Worm (Caenorhabditis elegans) whole organism, young adult: ENCODE results near the gene T15B7.8.

Source experiments
- B0336.3 ChIP-seq: fragments of 200-800 bp; sonication (Bioruptor generic); IDR thresholded peaks from 2 replicates; pipeline ENCODE4 v1.3.6; 2022; ENCODE audit warnings: missing genetic modification characterization, missing compliant biosample characterization
- C17E4.6 ChIP-seq: fragments of 200-800 bp; sonication (Bioruptor generic); IDR thresholded peaks from 2 replicates; pipeline ENCODE4 v1.3.6; 2022; ENCODE audit warnings: missing genetic modification reagents, missing genetic modification characterization, missing compliant biosample characterization
- F10E7.11 ChIP-seq: sonication (generic microtip); optimal IDR thresholded peaks from 2 replicates; lab custom pipeline; 2017; ENCODE audit warnings: mild to moderate bottlenecking, missing genetic modification characterization, moderate library complexity, missing compliant biosample characterization
- F57A8.1 ChIP-seq: fragments of 200-800 bp; sonication (Bioruptor generic); optimal IDR thresholded peaks from 2 replicates; lab custom pipeline; 2018; ENCODE audit warnings: mild to moderate bottlenecking, missing genetic modification characterization, moderate library complexity, missing compliant biosample characterization
- F57C9.4 ChIP-seq: sonication (generic microtip); optimal IDR thresholded peaks from 2 replicates; lab custom pipeline; 2017; ENCODE audit warnings: mild to moderate bottlenecking, missing genetic modification characterization, missing compliant biosample characterization
- K11D2.4 ChIP-seq: fragments of 200-800 bp; sonication (Bioruptor generic); IDR thresholded peaks from 2 replicates; pipeline ENCODE4 v1.3.6; 2022; ENCODE audit warnings: missing genetic modification reagents, missing genetic modification characterization, missing compliant biosample characterization
- Y67H2A.10 ChIP-seq: fragments of 200-800 bp; sonication (Bioruptor generic); conservative IDR thresholded peaks from 2 replicates; pipeline ENCODE4 v1.3.6; 2022; ENCODE audit warnings: missing genetic modification reagents, missing genetic modification characterization, missing compliant biosample characterization
- cebp-1 ChIP-seq, 2 experiments: fragments of 200-800 bp in 1 of 2; sonication (Bioruptor generic) in 1 of 2; sonication (generic microtip) in 1 of 2; IDR thresholded peaks in 1 of 2; optimal IDR thresholded peaks in 1 of 2; 2 replicates each; pipeline versions ENCODE4 v1.3.6 to Lab custom; 2017 to 2022; ENCODE audit warnings: missing compliant biosample characterization in 2 of 2, missing genetic modification characterization in 2 of 2, mild to moderate bottlenecking in 1 of 2, missing genetic modification reagents in 1 of 2, moderate library complexity in 1 of 2
- ceh-27 ChIP-seq: fragments of 200-800 bp; sonication (Bioruptor generic); optimal IDR thresholded peaks from 2 replicates; lab custom pipeline; 2018; ENCODE audit warnings: mild to moderate bottlenecking, missing genetic modification characterization, moderate library complexity, missing compliant biosample characterization
- ceh-58 ChIP-seq: fragments of 200-800 bp; sonication (Bioruptor generic); IDR thresholded peaks from 2 replicates; pipeline ENCODE4 v1.3.6; 2022; ENCODE audit warnings: missing genetic modification characterization, missing compliant biosample characterization
- dox-1 ChIP-seq: fragments of 200-800 bp; sonication (Bioruptor generic); IDR thresholded peaks from 2 replicates; pipeline ENCODE4 v1.3.6; 2022; ENCODE audit warnings: missing genetic modification reagents, missing genetic modification characterization, missing compliant biosample characterization
- efl-1 ChIP-seq: fragments of 150-350 bp; optimal IDR thresholded peaks from 2 replicates; lab custom pipeline; 2014; ENCODE audit warnings: missing biosample characterization, missing genetic modification reagents, missing genetic modification characterization
- ekl-4 ChIP-seq: fragments of 200-800 bp; sonication (Bioruptor generic); IDR thresholded peaks from 2 replicates; pipeline ENCODE4 v1.3.6; 2022; ENCODE audit warnings: missing genetic modification reagents, missing genetic modification characterization, missing compliant biosample characterization
- ets-4 ChIP-seq: fragments of 200-800 bp; sonication (Bioruptor generic); optimal IDR thresholded peaks from 2 replicates; lab custom pipeline; 2018; ENCODE audit warnings: mild to moderate bottlenecking, missing genetic modification characterization, missing compliant biosample characterization
- him-1 ChIP-seq: sonication (generic microtip); optimal IDR thresholded peaks from 2 replicates; lab custom pipeline; 2016; ENCODE audit warnings: missing genotype, missing genetic modification reagents, missing genetic modification characterization, missing compliant biosample characterization
- hlh-12 ChIP-seq: sonication (generic microtip); optimal IDR thresholded peaks from 2 replicates; lab custom pipeline; 2016; ENCODE audit warnings: missing genetic modification characterization, missing compliant biosample characterization
- hsf-1 ChIP-seq: fragments of 200-800 bp; sonication (Bioruptor generic); IDR thresholded peaks from 2 replicates; pipeline ENCODE4 v1.3.6; 2022; ENCODE audit warnings: missing genetic modification reagents, missing genetic modification characterization, missing compliant biosample characterization
- lag-1 ChIP-seq: fragments of 200-800 bp; sonication (Bioruptor generic); IDR thresholded peaks from 2 replicates; pipeline ENCODE4 v1.3.6; 2022; ENCODE audit warnings: missing genetic modification reagents, missing genetic modification characterization, missing compliant biosample characterization
- let-607 ChIP-seq, 2 experiments: fragments of 200-800 bp in 1 of 2; sonication (Bioruptor generic) in 1 of 2; sonication (generic microtip) in 1 of 2; optimal IDR thresholded peaks; 2 replicates each; lab custom pipeline; 2016 to 2018; ENCODE audit warnings: mild to moderate bottlenecking in 2 of 2, missing compliant biosample characterization in 2 of 2, missing genetic modification characterization in 2 of 2, moderate library complexity in 2 of 2, missing genotype in 1 of 2
- lin-40 ChIP-seq: sonication (generic microtip); optimal IDR thresholded peaks from 2 replicates; lab custom pipeline; 2016; ENCODE audit warnings: missing genetic modification characterization, mild to moderate bottlenecking, missing compliant biosample characterization, missing genotype, missing genetic modification reagents
- nfya-1 ChIP-seq: sonication (generic microtip); optimal IDR thresholded peaks from 2 replicates; lab custom pipeline; 2017; ENCODE audit warnings: antibody characterized with exemption, missing compliant biosample characterization, missing genetic modification characterization, borderline replicate concordance; ENCODE audit not compliant: insufficient read depth
- nfya-2 ChIP-seq: fragments of 200-800 bp; sonication (Bioruptor generic); IDR thresholded peaks from 2 replicates; pipeline ENCODE4 v1.3.6; 2022; ENCODE audit warnings: missing genetic modification reagents, missing genetic modification characterization, missing compliant biosample characterization
- nfyb-1 ChIP-seq: fragments of 200-800 bp; sonication (Bioruptor generic); IDR thresholded peaks from 2 replicates; pipeline ENCODE4 v1.3.6; 2022; ENCODE audit warnings: missing genetic modification reagents, missing genetic modification characterization, missing compliant biosample characterization
- nhr-179 ChIP-seq: sonication (generic microtip); optimal IDR thresholded peaks from 2 replicates; lab custom pipeline; 2016; ENCODE audit warnings: mild to moderate bottlenecking, missing genetic modification characterization, missing compliant biosample characterization
- nhr-80 ChIP-seq: sonication (generic microtip); optimal IDR thresholded peaks from 2 replicates; lab custom pipeline; 2016; ENCODE audit warnings: missing genetic modification characterization, missing compliant biosample characterization
- nhr-90 ChIP-seq: sonication (generic microtip); optimal IDR thresholded peaks from 2 replicates; lab custom pipeline; 2016; ENCODE audit warnings: missing genotype, mild to moderate bottlenecking, missing genetic modification characterization, missing compliant biosample characterization
- rpc-1 ChIP-seq, 2 experiments: fragments of 150-350 bp in 1 of 2; sonication (generic microtip) in 1 of 2; optimal IDR thresholded peaks; 2 replicates each; lab custom pipeline; 2014 to 2018; ENCODE audit warnings: missing biosample characterization in 1 of 2, missing genetic modification characterization in 1 of 2, missing genetic modification reagents in 1 of 2, missing genotype in 1 of 2
- snpc-1.3 ChIP-seq: sonication (generic microtip); optimal IDR thresholded peaks from 2 replicates; lab custom pipeline; 2017; ENCODE audit warnings: missing genetic modification characterization, mild to moderate bottlenecking, missing compliant biosample characterization, antibody characterized with exemption, moderate library complexity, missing genotype, missing genetic modification reagents; ENCODE audit not compliant: insufficient read depth
- snpc-3.4 ChIP-seq: sonication (generic microtip); optimal IDR thresholded peaks from 2 replicates; lab custom pipeline; 2017; ENCODE audit warnings: missing genetic modification characterization, mild to moderate bottlenecking, missing compliant biosample characterization, antibody characterized with exemption, moderate library complexity, missing genotype, missing genetic modification reagents
- tbx-9 ChIP-seq: sonication (generic microtip); optimal IDR thresholded peaks from 2 replicates; lab custom pipeline; 2016; ENCODE audit warnings: borderline replicate concordance, missing genetic modification characterization, inconsistent platforms, missing compliant biosample characterization
- zim-3 ChIP-seq: sonication (generic microtip); optimal IDR thresholded peaks from 2 replicates; lab custom pipeline; 2017; ENCODE audit warnings: mild to moderate bottlenecking, missing genetic modification characterization, moderate library complexity, missing compliant biosample characterization
- ztf-18 ChIP-seq: sonication (generic microtip); optimal IDR thresholded peaks from 2 replicates; lab custom pipeline; 2016; ENCODE audit warnings: missing genotype, mild to moderate bottlenecking, missing genetic modification characterization, missing compliant biosample characterization
- ztf-22 ChIP-seq: fragments of 200-800 bp; sonication (Bioruptor generic); optimal IDR thresholded peaks from 2 replicates; lab custom pipeline; 2018; ENCODE audit warnings: mild to moderate bottlenecking, missing genetic modification characterization, moderate library complexity, missing compliant biosample characterization
- ztf-25 ChIP-seq: fragments of 200-800 bp; sonication (Bioruptor generic); IDR thresholded peaks from 2 replicates; pipeline ENCODE4 v1.3.6; 2022; ENCODE audit warnings: missing genetic modification reagents, missing genetic modification characterization, missing compliant biosample characterization
- ztf-26 ChIP-seq: sonication (generic microtip); optimal IDR thresholded peaks from 2 replicates; lab custom pipeline; 2017; ENCODE audit warnings: missing genetic modification characterization, missing compliant biosample characterization
- ztf-28 ChIP-seq: fragments of 200-800 bp; sonication (Bioruptor generic); IDR thresholded peaks from 2 replicates; pipeline ENCODE4 v1.3.6; 2022; ENCODE audit warnings: missing genetic modification reagents, missing genetic modification characterization, missing compliant biosample characterization
- ztf-6 ChIP-seq: fragments of 200-800 bp; sonication (Bioruptor generic); IDR thresholded peaks from 2 replicates; pipeline ENCODE4 v1.3.6; 2022; ENCODE audit warnings: missing genetic modification reagents, missing genetic modification characterization, missing compliant biosample characterization

T15B7.8 gene

DNA sequence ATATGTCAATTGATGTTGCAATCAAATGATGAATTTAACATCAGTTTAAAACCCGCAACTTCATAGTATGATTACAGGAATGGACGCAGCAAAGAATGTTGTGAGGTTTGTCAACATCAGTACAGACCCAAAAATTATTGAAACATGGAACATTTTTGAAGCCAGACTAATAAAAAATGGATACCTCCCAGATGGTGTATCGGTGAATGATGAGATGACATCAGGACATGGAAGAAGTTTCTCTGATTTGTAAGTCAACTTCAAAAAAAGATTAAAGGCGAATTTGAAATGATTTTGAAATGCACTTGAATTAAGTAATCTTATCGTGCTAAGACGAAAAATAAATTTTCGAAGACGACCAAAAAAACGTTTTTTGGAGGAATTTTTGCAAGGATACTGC lies 7.7 kb upstream of the T15B7.8 start:
- TF ChIP-seq ztf-25 (GFP tag; lab: Robert Waterston, UW): no peak
- TF ChIP-seq efl-1 (GFP tag; lab: Kevin White, UChicago): no peak
- TF ChIP-seq rpc-1 (optimal IDR thresholded peaks at IDR 0.05; lab: Kevin White, UChicago): no peak
- TF ChIP-seq rpc-1 (tag; optimal IDR thresholded peaks at IDR 0.05; lab: Kevin White, UChicago): no peak

DNA sequence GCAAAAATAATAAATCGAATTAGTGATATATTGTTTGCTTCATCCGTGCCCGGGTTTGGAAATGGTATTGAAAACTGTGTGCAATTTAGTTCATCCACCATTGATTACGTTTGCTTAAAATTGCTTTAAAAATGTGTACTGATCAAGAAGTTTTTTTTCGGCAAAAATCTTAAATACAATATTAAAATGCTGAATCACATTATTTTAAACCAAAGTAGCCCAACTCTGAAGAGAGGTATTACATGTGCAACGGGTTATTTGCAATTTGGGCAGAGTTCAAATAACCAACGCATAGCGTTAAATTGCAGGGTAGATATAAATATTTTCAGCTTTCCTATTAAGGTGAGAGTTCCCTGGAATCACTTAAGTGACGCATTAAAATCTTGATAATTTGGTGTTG lies 4.4 kb upstream of the T15B7.8 start, which contains the start of gene dmsr-14:
TSS of gene dmsr-14 (minus strand) at position 101 of the 400 bp plus-strand sequence.
- TF ChIP-seq let-607 (tag; optimal IDR thresholded peaks at IDR 0.05; lab: Kevin White, UChicago) (no peak), nhr-80 (no peak), hsf-1 (GFP tag; lab: Robert Waterston, UW) (no peak), ztf-6 (no peak), ceh-58 (GFP tag; lab: Robert Waterston, UW) (no peak), F57C9.4 (tag; lab: Kevin White, UChicago) (no peak), snpc-1.3 (tag; lab: Kevin White, UChicago) (no peak), lin-40 (tag; lab: Kevin White, UChicago) (no peak), K11D2.4 (GFP tag; lab: Robert Waterston, UW) (no peak), hlh-12 (tag; lab: Kevin White, UChicago) (no peak)

DNA sequence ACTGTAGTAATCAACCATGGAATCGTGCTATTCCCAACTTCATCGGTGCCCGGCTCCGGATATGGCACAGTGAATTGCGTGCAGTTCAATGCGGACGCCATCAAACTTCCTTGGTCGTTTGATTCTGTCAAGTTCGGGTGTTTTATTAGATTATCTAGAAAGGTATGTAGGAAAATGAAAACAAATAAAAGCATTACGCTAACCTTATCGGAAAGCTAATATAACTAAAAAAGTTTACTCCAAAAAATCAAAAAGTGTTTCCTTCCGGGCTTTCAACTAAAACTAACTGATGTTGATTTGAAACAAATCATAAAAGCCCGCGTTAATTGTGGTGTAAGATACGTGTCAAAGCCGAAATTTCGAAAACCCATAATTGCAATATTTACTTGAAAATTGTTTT lies 1.8 kb upstream of the T15B7.8 start, which contains the start of gene dmsr-13:
TSS of gene dmsr-13 (minus strand) at position 101 of the 400 bp plus-strand sequence.
- TF ChIP-seq C17E4.6 (GFP tag; lab: Robert Waterston, UW) (no peak), F10E7.11 (tag; lab: Kevin White, UChicago) (no peak), F57A8.1 (GFP tag; lab: Kevin White, UChicago) (no peak), nfya-2 (GFP tag; lab: Robert Waterston, UW) (no peak), ztf-28 (GFP tag; lab: Robert Waterston, UW) (no peak)

DNA sequence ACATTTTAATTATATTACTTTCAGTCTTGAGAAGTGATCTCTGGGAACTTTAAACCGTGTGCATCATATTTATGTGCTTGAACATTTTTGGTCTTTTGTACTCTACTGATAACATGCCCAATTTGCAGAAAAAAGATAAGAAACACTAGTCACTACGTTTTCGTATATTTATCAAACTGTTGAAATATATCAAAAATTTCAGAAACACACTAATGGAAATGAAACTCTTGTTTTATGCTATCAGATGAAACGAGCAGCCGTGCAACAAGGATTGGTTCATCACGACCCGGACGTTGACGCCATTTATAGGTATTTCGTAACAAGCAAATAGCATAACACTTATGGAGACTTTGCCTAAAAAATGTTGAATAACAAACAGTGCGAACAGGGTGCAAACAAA lies 1.8 kb downstream of the T15B7.8 start:
- TF ChIP-seq ets-4 (peak; percentile 67), B0336.3 (no peak), snpc-3.4 (no peak), ztf-26 (tag; lab: Kevin White, UChicago) (no peak), nfya-2 (GFP tag; lab: Robert Waterston, UW) (no peak), dox-1 (GFP tag; lab: Robert Waterston, UW) (no peak), ceh-27 (GFP tag; lab: Kevin White, UChicago) (no peak), lin-40 (tag; lab: Kevin White, UChicago) (no peak), ekl-4 (GFP tag; lab: Robert Waterston, UW) (no peak), ztf-25 (GFP tag; lab: Robert Waterston, UW) (no peak), nhr-179 (tag; lab: Kevin White, UChicago) (no peak), him-1 (tag; lab: Kevin White, UChicago) (no peak), nfya-1 (tag; lab: Kevin White, UChicago) (no peak), nhr-80 (peak; percentile 93), Y67H2A.10 (GFP tag; lab: Robert Waterston, UW) (no peak), zim-3 (tag; lab: Kevin White, UChicago) (no peak), ztf-22 (GFP tag; lab: Kevin White, UChicago) (no peak), tbx-9 (tag; lab: Kevin White, UChicago) (no peak), ztf-18 (tag; lab: Kevin White, UChicago) (no peak), efl-1 (GFP tag; lab: Kevin White, UChicago) (no peak), F10E7.11 (tag; lab: Kevin White, UChicago) (no peak), lag-1 (GFP tag; lab: Robert Waterston, UW) (no peak), nhr-90 (tag; lab: Kevin White, UChicago) (no peak), cebp-1 (GFP tag; IDR thresholded peaks at IDR 0.05; lab: Robert Waterston, UW) (peak; percentile 82), cebp-1 (tag; optimal IDR thresholded peaks at IDR 0.05; lab: Kevin White, UChicago) (no peak), ztf-6 (no peak), nfyb-1 (no peak)
